Worm (Caenorhabditis elegans): Measurements from ENCODE around the gene Y75B8A.39.

ce11 chrIII:12327528-12327997 is 14.6 kb downstream of the Y75B8A.39 start, which contains the start of the genes zip-12 and Y75B8A.63:
- TF ChIP-seq tbx-11 (GFP tag; IDR thresholded peaks at IDR 0.05) (no peak), hmg-4 (GFP tag; optimal IDR thresholded peaks at IDR 0.05) (no peak), sea-1 (GFP tag; conservative IDR thresholded peaks at IDR 0.05) (no peak), pes-1 (GFP tag; IDR thresholded peaks at IDR 0.05) (no peak)
